Fruit fly (Drosophila melanogaster) whole organism, wandering third instar larva: Measurements from ENCODE around the gene ALiX.

Experiments
- CG32264 ChIP-seq: fragments of 200-800 bp; sonication (Bioruptor generic); optimal IDR thresholded peaks from 2 replicates; lab custom pipeline; 2016; ENCODE audit warnings: missing biosample characterization, missing genetic modification characterization
- Dfd ChIP-seq: fragments of >200 bp; optimal IDR thresholded peaks from 2 replicates; lab custom pipeline; 2017; ENCODE audit warnings: missing biosample characterization, missing genetic modification characterization
- foxo ChIP-seq, 2 experiments: fragments of 200-800 bp; sonication (Bioruptor generic); optimal IDR thresholded peaks; 2 replicates in 1 of 2; 3 replicates in 1 of 2; lab custom pipeline; 2016 to 2017; ENCODE audit warnings: missing biosample characterization in 2 of 2, missing genetic modification characterization in 2 of 2
- h ChIP-seq: fragments of 200-800 bp; sonication (Bioruptor generic); optimal IDR thresholded peaks from 3 replicates; lab custom pipeline; 2016; ENCODE audit warnings: missing biosample characterization, mild to moderate bottlenecking, missing genetic modification characterization
- sage ChIP-seq: fragments of 200-800 bp; sonication (Bioruptor generic); optimal IDR thresholded peaks from 2 replicates; lab custom pipeline; 2016; ENCODE audit warnings: missing biosample characterization, mild to moderate bottlenecking, missing genetic modification characterization

dm6 chr3R:27688034-27688433, 11.9 kb downstream of the ALiX start, which contains the start of gene CG31055:
- TF ChIP-seq foxo (GFP tag; optimal IDR thresholded peaks at IDR 0.05; lab: Kevin White, UChicago), result no peak
- TF ChIP-seq sage (GFP tag; lab: Kevin White, UChicago), result no peak
- TF ChIP-seq CG32264 (GFP tag; lab: Kevin White, UChicago), result no peak
- TF ChIP-seq Dfd (GFP tag; lab: Kevin White, UChicago), result no peak
- TF ChIP-seq h (GFP tag; lab: Kevin White, UChicago), result no peak
